Worm (Caenorhabditis elegans) whole organism, L4/young adult: Measurements from ENCODE around the gene Y53C12B.7.
A peak's percentile ranks its signal among the peaks of the same experiment; 100 is the strongest.
"Not testable (repeated sequence)": the region's sequence is repeated elsewhere in the genome, so short reads cannot be mapped to it uniquely, and the experiment has no call there.

Experiments
- W03F9.2 ChIP-seq: fragments of 150-350 bp; optimal IDR thresholded peaks from 2 replicates; lab custom pipeline; 2014; ENCODE audit warnings: missing biosample characterization, missing genetic modification characterization
- dao-5 ChIP-seq: sonication (generic microtip); optimal IDR thresholded peaks from 2 replicates; lab custom pipeline; 2016; ENCODE audit warnings: missing genotype, missing genetic modification characterization, moderate library complexity, missing compliant biosample characterization
- him-1 ChIP-seq: sonication (generic microtip); optimal IDR thresholded peaks from 2 replicates; lab custom pipeline; 2016; ENCODE audit warnings: missing genotype, missing genetic modification reagents, missing genetic modification characterization, missing compliant biosample characterization

Y53C12B.7 gene

ce11 chrII:9735785-9736184, 17.2 kb downstream of the Y53C12B.7 start:
- TF ChIP-seq W03F9.2 (tag; lab: Kevin White, UChicago) = no peak
- no peak for TF ChIP-seq dao-5 (tag; lab: Kevin White, UChicago)
- TF ChIP-seq him-1 (tag; lab: Kevin White, UChicago) = no peak

DNA sequence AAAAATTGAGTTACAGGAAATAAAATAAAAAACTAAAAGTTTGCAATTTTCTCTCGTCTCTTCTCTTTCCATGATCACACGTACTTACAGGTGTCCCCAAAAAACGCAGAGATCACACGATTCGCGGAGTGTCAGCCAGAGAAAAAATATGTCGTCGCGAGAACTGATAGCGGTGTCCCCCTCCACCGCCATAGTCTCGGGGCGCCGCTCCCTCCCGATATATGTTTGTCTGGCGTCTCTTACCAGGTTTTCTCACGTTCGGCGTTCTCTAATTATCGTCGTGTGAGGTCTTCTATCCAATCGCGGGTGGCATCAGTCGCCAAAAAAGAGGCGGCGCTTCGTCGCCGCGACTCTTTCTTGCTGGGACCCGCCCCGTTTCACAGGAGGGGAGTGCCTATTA, 21.2 kb downstream of the Y53C12B.7 start, which contains the start of gene mab-3:
Gene mab-3 (plus strand): TSS at position 328 of the 400 bp plus-strand sequence.
- not testable (repeated sequence) for TF ChIP-seq W03F9.2, dao-5, him-1 (tag; lab: Kevin White, UChicago)

- no peak for TF ChIP-seq dao-5 (tag; lab: Kevin White, UChicago)
- no peak for TF ChIP-seq W03F9.2 (tag; lab: Kevin White, UChicago)
- TF ChIP-seq him-1 (tag; lab: Kevin White, UChicago) = no peak
Measured at ce11 chrII:9729866-9730265, 23.2 kb downstream of the Y53C12B.7 start.

ce11 chrII:9729196-9729595, 23.8 kb downstream of the Y53C12B.7 start:
- TF ChIP-seq him-1 (tag; lab: Kevin White, UChicago) = no peak
- TF ChIP-seq dao-5 (tag; lab: Kevin White, UChicago) = no peak
- TF ChIP-seq W03F9.2 (tag; lab: Kevin White, UChicago) = no peak

ce11 chrII:9728506-9728905, 24.5 kb downstream of the Y53C12B.7 start:
- no peak for TF ChIP-seq him-1 (tag; lab: Kevin White, UChicago)
- TF ChIP-seq dao-5 (tag; lab: Kevin White, UChicago) = no peak
- TF ChIP-seq W03F9.2 (tag; lab: Kevin White, UChicago) = no peak

DNA sequence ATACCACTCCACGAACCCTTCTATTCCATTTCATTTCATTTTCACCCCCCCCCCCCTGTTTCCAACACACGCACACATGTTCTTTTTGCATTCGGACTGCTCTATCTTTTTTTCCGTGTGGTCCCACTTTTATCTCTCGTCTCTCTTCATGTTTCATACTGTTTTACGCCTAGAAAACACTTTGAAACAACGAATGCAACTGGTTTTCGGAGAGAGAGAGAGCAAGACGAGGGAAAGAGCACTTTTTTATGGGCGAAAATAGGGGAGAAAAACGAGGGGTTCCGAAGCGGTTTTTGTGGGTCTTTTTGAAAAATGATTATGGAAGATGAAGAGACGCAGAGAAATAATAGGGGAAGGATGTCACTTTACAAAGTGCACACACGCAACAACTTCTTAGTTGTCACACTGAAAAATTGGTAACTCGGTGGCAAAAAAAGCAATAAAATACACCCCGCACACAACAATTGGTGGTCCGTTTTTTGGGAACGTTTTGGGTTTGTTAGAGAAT, 25.8 kb downstream of the Y53C12B.7 start:
- no peak for TF ChIP-seq dao-5 (tag; lab: Kevin White, UChicago)
- TF ChIP-seq W03F9.2 (tag; lab: Kevin White, UChicago) = no peak

ce11 chrII:9725056-9725455, 28.0 kb downstream of the Y53C12B.7 start:
- no peak for TF ChIP-seq dao-5 (tag; lab: Kevin White, UChicago)
- TF ChIP-seq W03F9.2 (tag; lab: Kevin White, UChicago) = no peak
- TF ChIP-seq him-1 (tag; lab: Kevin White, UChicago) = no peak

DNA sequence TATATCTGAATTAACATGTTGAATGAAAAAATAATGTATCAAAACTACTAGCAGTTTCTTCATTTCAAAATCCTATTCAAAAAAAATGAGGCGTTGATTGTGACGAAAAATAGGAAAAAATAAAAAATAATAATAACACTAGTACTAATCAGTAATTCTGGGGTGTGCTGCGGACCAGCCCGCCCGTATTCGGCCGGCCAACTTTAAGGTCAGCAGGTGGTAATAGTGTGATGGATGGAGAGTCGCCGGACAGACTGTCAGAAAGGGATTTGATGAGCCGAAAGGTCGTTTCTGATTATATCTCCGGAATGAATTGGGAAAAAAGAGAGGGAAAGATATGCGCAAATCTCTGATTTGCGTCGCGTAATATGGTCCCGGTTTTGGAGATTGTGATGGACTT, 28.6 kb downstream of the Y53C12B.7 start, which contains the start of gene cutl-2:
Gene cutl-2 (minus strand): TSS at position 210 of the 400 bp plus-strand sequence.
- TF ChIP-seq him-1 (tag; lab: Kevin White, UChicago) = no peak
- TF ChIP-seq W03F9.2 (tag; lab: Kevin White, UChicago) = no peak
- no peak for TF ChIP-seq dao-5 (tag; lab: Kevin White, UChicago)

- not testable (repeated sequence) for TF ChIP-seq W03F9.2, dao-5, him-1 (tag; lab: Kevin White, UChicago)
Measured at ce11 chrII:9718631-9719252, 34.3 kb downstream of the Y53C12B.7 start, which contains the start of gene Y53C12A.11. Gene Y53C12A.11 (minus strand): TSS chrII:9718698.

DNA sequence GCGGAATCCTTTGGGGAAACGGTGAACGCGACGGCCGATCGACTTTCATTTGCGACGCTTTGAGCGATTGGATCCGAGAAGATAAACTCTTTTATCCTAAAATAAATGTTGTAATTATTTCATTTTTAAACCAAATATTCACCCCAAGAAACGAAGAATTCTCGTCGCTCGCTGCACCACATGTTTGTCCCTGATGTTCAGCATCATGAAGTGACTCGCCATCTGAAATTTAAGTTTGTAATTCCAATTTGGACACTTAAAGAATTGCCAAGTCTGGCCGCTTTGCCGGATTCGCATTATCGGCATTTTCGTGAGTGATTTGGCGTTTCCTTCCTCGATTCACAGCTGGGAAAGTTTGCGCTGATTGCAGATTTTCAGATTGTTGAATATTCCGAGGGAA, 35.1 kb downstream of the Y53C12B.7 start, which contains the start of gene Y53C12A.6:
Gene Y53C12A.6 (minus strand): TSS at position 101 of the 400 bp plus-strand sequence.
- TF ChIP-seq dao-5 (tag; lab: Kevin White, UChicago) (no peak), him-1 (tag; lab: Kevin White, UChicago) (no peak), W03F9.2 (tag; lab: Kevin White, UChicago) (no peak)

DNA sequence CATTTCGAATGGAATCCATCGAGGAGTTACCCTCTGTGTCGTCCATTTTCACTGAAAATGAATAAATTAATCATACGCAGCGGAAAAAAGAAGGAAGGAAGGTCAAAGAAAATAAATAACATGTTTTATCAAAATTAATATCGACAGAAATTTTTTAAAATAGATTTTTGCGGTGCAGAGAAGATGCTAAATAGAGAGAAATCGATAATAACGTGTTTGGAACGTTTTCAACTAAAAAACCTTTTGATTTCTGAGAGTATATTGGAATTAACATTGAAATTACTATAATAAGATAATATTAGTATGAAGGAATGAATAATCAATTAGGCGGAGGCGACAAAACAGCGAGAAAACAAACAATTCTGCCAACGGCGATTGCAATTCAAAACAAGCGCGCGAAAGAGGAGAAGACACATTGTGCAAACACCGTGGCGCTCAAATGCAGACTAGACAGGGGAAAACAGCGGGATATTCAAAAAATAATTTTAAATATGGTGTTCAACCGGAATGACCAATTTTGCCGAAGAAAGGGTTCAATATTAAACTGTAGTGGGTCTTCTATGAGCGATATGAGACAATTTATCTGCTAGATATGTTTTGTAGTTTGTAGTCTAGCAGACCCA, 36.5 kb downstream of the Y53C12B.7 start, which contains the start of gene wee-1.3:
Gene wee-1.3 (minus strand): TSS at position 51 of the 623 bp plus-strand sequence.
- TF ChIP-seq W03F9.2 (tag; lab: Kevin White, UChicago) (peak; percentile 79), dao-5 (tag; lab: Kevin White, UChicago) (no peak), him-1 (tag; lab: Kevin White, UChicago) (no peak)

- TF ChIP-seq dao-5 (tag; lab: Kevin White, UChicago) (no peak), him-1 (tag; lab: Kevin White, UChicago) (no peak), W03F9.2 (tag; lab: Kevin White, UChicago) (no peak)
Measured at ce11 chrII:9713083-9713482, 39.9 kb downstream of the Y53C12B.7 start.

ce11 chrII:9708835-9709299, 44.2 kb downstream of the Y53C12B.7 start, which contains the start of gene glt-5:
Gene glt-5 (minus strand): TSS chrII:9708885.
- no peak for TF ChIP-seq W03F9.2 (tag; lab: Kevin White, UChicago)
- no peak for TF ChIP-seq him-1 (tag; lab: Kevin White, UChicago)
- TF ChIP-seq dao-5 (tag; lab: Kevin White, UChicago) = no peak
